Fruit fly (Drosophila melanogaster) whole organism, prepupa: Measurements from ENCODE around the gene Usp1.
A peak's percentile ranks its signal among the peaks of the same experiment; 100 is the strongest.

ENCODE experiments used
- Blimp-1 ChIP-seq: fragments of 200-800 bp; sonication (Bioruptor generic); optimal IDR thresholded peaks from 3 replicates; lab custom pipeline; 2017; ENCODE audit warnings: missing biosample characterization, missing genetic modification characterization, mild to moderate bottlenecking, moderate library complexity, missing genetic modification reagents
- CG10669 ChIP-seq: fragments of 200-800 bp; sonication (Bioruptor generic); optimal IDR thresholded peaks from 3 replicates; lab custom pipeline; 2018; ENCODE audit warnings: missing biosample characterization, mild to moderate bottlenecking, missing genetic modification characterization, moderate library complexity
- CG15336 ChIP-seq: fragments of 200-800 bp; sonication (Bioruptor generic); IDR thresholded peaks from 2 replicates; pipeline ENCODE4 v1.3.6; 2022; ENCODE audit warnings: missing biosample characterization, missing genetic modification characterization
- CG1621 ChIP-seq: fragments of 200-800 bp; sonication (Bioruptor generic); optimal IDR thresholded peaks from 3 replicates; lab custom pipeline; 2018; ENCODE audit warnings: missing biosample characterization, mild to moderate bottlenecking, missing genetic modification characterization
- CG3032 ChIP-seq: fragments of 200-800 bp; optimal IDR thresholded peaks from 2 replicates; lab custom pipeline; 2019; ENCODE audit warnings: missing biosample characterization, mild to moderate bottlenecking, missing genetic modification characterization, moderate library complexity
- CG31627 ChIP-seq: fragments of 200-800 bp; sonication (Bioruptor generic); optimal IDR thresholded peaks from 3 replicates; lab custom pipeline; 2016; ENCODE audit warnings: missing biosample characterization, missing genetic modification characterization
- CG32006 ChIP-seq: fragments of 200-800 bp; sonication (Bioruptor generic); optimal IDR thresholded peaks from 3 replicates; lab custom pipeline; 2017; ENCODE audit warnings: missing biosample characterization, mild to moderate bottlenecking, missing genetic modification characterization
- CG34406 ChIP-seq: fragments of 200-800 bp; sonication (Bioruptor generic); optimal IDR thresholded peaks from 3 replicates; lab custom pipeline; 2016; ENCODE audit warnings: missing biosample characterization, missing genetic modification characterization
- CG4318 ChIP-seq: fragments of 200-800 bp; sonication (Bioruptor generic); optimal IDR thresholded peaks from 3 replicates; lab custom pipeline; 2017; ENCODE audit warnings: missing biosample characterization, mild to moderate bottlenecking, missing genetic modification characterization
- CG6276 ChIP-seq: fragments of 200-800 bp; sonication (Bioruptor generic); optimal IDR thresholded peaks from 2 replicates; lab custom pipeline; 2017; ENCODE audit warnings: missing biosample characterization, mild to moderate bottlenecking, missing genetic modification characterization
- CG6792 ChIP-seq: fragments of 200-800 bp; sonication (Bioruptor generic); optimal IDR thresholded peaks from 3 replicates; lab custom pipeline; 2016; ENCODE audit warnings: missing biosample characterization, missing genetic modification characterization
- CG6854 ChIP-seq: fragments of 200-800 bp; sonication (Bioruptor generic); optimal IDR thresholded peaks from 2 replicates; lab custom pipeline; 2017; ENCODE audit warnings: missing biosample characterization, mild to moderate bottlenecking, missing genetic modification characterization
- CG8319 ChIP-seq: fragments of 200-800 bp; sonication (Bioruptor generic); optimal IDR thresholded peaks from 3 replicates; lab custom pipeline; 2016; ENCODE audit warnings: missing biosample characterization, missing genetic modification characterization
- CG8632 ChIP-seq: fragments of 200-800 bp; sonication (Bioruptor generic); optimal IDR thresholded peaks from 3 replicates; lab custom pipeline; 2016; ENCODE audit warnings: missing biosample characterization, missing genetic modification characterization
- CG9139 ChIP-seq: fragments of 200-800 bp; sonication (Bioruptor generic); optimal IDR thresholded peaks from 3 replicates; lab custom pipeline; 2017; ENCODE audit warnings: missing biosample characterization, mild to moderate bottlenecking, missing genetic modification characterization
- Eip75B ChIP-seq: fragments of 200-800 bp; sonication (Bioruptor generic); optimal IDR thresholded peaks from 3 replicates; lab custom pipeline; 2016; ENCODE audit warnings: missing biosample characterization, missing genetic modification characterization
- Eip78C ChIP-seq: fragments of 200-800 bp; sonication (Bioruptor generic); peaks from one replicate; lab custom pipeline; 2016; ENCODE audit warnings: missing biosample characterization, missing genetic modification characterization
- Eip93F ChIP-seq: fragments of 200-800 bp; sonication (Bioruptor generic); optimal IDR thresholded peaks from 2 replicates; lab custom pipeline; 2016; ENCODE audit warnings: missing biosample characterization, mild to moderate bottlenecking, missing genetic modification characterization
- Ets21C ChIP-seq: fragments of 200-800 bp; sonication (Bioruptor generic); optimal IDR thresholded peaks from 3 replicates; lab custom pipeline; 2016; ENCODE audit warnings: missing biosample characterization, missing genetic modification characterization
- Gug ChIP-seq: fragments of 200-800 bp; sonication (Bioruptor generic); IDR thresholded peaks from 2 replicates; pipeline ENCODE4 v1.3.6; 2022; ENCODE audit warnings: missing biosample characterization, missing genetic modification characterization
- Hr38 ChIP-seq: sonication (Bioruptor generic); optimal IDR thresholded peaks from 2 replicates; lab custom pipeline; 2016; ENCODE audit warnings: missing biosample characterization, missing genetic modification characterization
- Hr39 ChIP-seq: fragments of 200-800 bp; sonication (Bioruptor generic); optimal IDR thresholded peaks from 2 replicates; lab custom pipeline; 2016; ENCODE audit warnings: missing biosample characterization, missing genetic modification characterization
- Hr4 ChIP-seq: fragments of 200-800 bp; sonication (Bioruptor generic); optimal IDR thresholded peaks from 3 replicates; lab custom pipeline; 2016; ENCODE audit warnings: missing biosample characterization, missing genetic modification characterization
- Met ChIP-seq: fragments of 200-800 bp; sonication (Bioruptor generic); optimal IDR thresholded peaks from 3 replicates; lab custom pipeline; 2016; ENCODE audit warnings: missing biosample characterization, missing genetic modification characterization
- OdsH ChIP-seq: fragments of 200-800 bp; sonication (Bioruptor generic); optimal IDR thresholded peaks from 3 replicates; lab custom pipeline; 2016; ENCODE audit warnings: missing biosample characterization, missing genetic modification characterization
- Smox ChIP-seq: fragments of 200-800 bp; sonication (Bioruptor generic); optimal IDR thresholded peaks from 3 replicates; lab custom pipeline; 2016; ENCODE audit warnings: missing biosample characterization, missing genetic modification characterization
- achi ChIP-seq: fragments of 200-800 bp; sonication (Bioruptor generic); optimal IDR thresholded peaks from 3 replicates; lab custom pipeline; 2016; ENCODE audit warnings: missing biosample characterization, missing genetic modification characterization
- dac ChIP-seq: fragments of 200-800 bp; sonication (Bioruptor generic); optimal IDR thresholded peaks from 2 replicates; lab custom pipeline; 2017; ENCODE audit warnings: missing biosample characterization, mild to moderate bottlenecking, missing genetic modification characterization
- dsx ChIP-seq: fragments of 200-800 bp; optimal IDR thresholded peaks from 3 replicates; lab custom pipeline; 2019; ENCODE audit warnings: missing biosample characterization, mild to moderate bottlenecking, missing genetic modification characterization, moderate library complexity; ENCODE audit not compliant: poor library complexity, severe bottlenecking
- eg ChIP-seq: fragments of 200-800 bp; sonication (Bioruptor generic); IDR thresholded peaks from 3 replicates; pipeline ENCODE4 v1.3.6; 2022; ENCODE audit warnings: missing biosample characterization, missing genetic modification characterization
- esn ChIP-seq: fragments of 200-800 bp; sonication (Bioruptor generic); optimal IDR thresholded peaks from 2 replicates; lab custom pipeline; 2016; ENCODE audit warnings: missing biosample characterization, mild to moderate bottlenecking, missing genetic modification characterization, moderate library complexity
- fd59A ChIP-seq: fragments of 200-800 bp; sonication (Bioruptor generic); optimal IDR thresholded peaks from 2 replicates; lab custom pipeline; 2017; ENCODE audit warnings: missing biosample characterization, mild to moderate bottlenecking, missing genetic modification characterization, missing genetic modification reagents
- fkh ChIP-seq: fragments of 200-800 bp; sonication (Bioruptor generic); optimal IDR thresholded peaks from 3 replicates; lab custom pipeline; 2017; ENCODE audit warnings: missing biosample characterization, mild to moderate bottlenecking, missing genetic modification characterization, moderate library complexity
- lz ChIP-seq: fragments of 200-800 bp; sonication (Bioruptor generic); optimal IDR thresholded peaks from 3 replicates; lab custom pipeline; 2016; ENCODE audit warnings: missing biosample characterization, missing genetic modification characterization
- svp ChIP-seq: fragments of 200-800 bp; sonication (Bioruptor generic); peaks from one replicate; lab custom pipeline; 2016; ENCODE audit warnings: missing biosample characterization, missing genetic modification characterization

Usp1 gene

dm6 chr3R:29228745-29229448, at the start of gene Usp1:
Usp1 (plus strand) TSS chr3R:29229161.
- TF ChIP-seq eg (GFP tag; lab: Robert Waterston, UW) (no peak), OdsH (no peak), CG6792 (GFP tag; lab: Kevin White, UChicago) (no peak), svp (no peak), Eip75B (GFP tag; lab: Kevin White, UChicago) (no peak), Blimp-1 (GFP tag; lab: Kevin White, UChicago) (peak; percentile 73), dsx (GFP tag; lab: Kevin White, UChicago) (no peak), Eip93F (GFP tag; lab: Kevin White, UChicago) (no peak), fkh (GFP tag; lab: Kevin White, UChicago) (peak; percentile 26), CG6854 (no peak), CG6276 (no peak), achi (no peak), dac (no peak)

- TF ChIP-seq svp (peak; percentile 45), fkh (GFP tag; lab: Kevin White, UChicago) (no peak), eg (GFP tag; lab: Robert Waterston, UW) (peak; percentile 28; the same call in 1 of the 3 replicates), CG31627 (GFP tag; lab: Kevin White, UChicago) (no peak), Hr4 (GFP tag; lab: Kevin White, UChicago) (peak; percentile 8), fd59A (GFP tag; lab: Kevin White, UChicago) (no peak)
- TF ChIP-seq, all 60 proteins: peak for 3
These were observed 38.0 kb upstream of the Usp1 start for dm6 chr3R:29190984-29191383.

dm6 chr3R:29194957-29195356, 34.0 kb upstream of the Usp1 start, which contains the start of gene jus:
jus (minus strand) TSS chr3R:29194994.
- TF ChIP-seq svp = peak; percentile 40
- TF ChIP-seq Hr39 (GFP tag; lab: Kevin White, UChicago) = no peak
- TF ChIP-seq, all 60 proteins: peak for 1

dm6 chr3R:29196967-29197611, 31.9 kb upstream of the Usp1 start, which contains the start of gene CG14515:
CG14515 (plus strand) TSS chr3R:29197556.
- TF ChIP-seq Met (GFP tag; lab: Kevin White, UChicago) = no peak
- peak; percentile 70 for TF ChIP-seq Eip78C (GFP tag; lab: Kevin White, UChicago)
- TF ChIP-seq CG15336 (GFP tag; lab: Robert Waterston, UW) = peak; percentile 40
- TF ChIP-seq svp = peak; percentile 20
- peak; percentile 58 for TF ChIP-seq CG6276
- TF ChIP-seq CG32006 (GFP tag; lab: Kevin White, UChicago) = peak; percentile 63
- no peak for TF ChIP-seq Smox (GFP tag; lab: Kevin White, UChicago)
- peak; percentile 49 for TF ChIP-seq Hr4 (GFP tag; lab: Kevin White, UChicago)

- TF ChIP-seq Eip93F (GFP tag; lab: Kevin White, UChicago) (no peak), Hr38 (no peak), CG15336 (GFP tag; lab: Robert Waterston, UW) (no peak), eg (GFP tag; lab: Robert Waterston, UW) (no peak)
These were observed 30.7 kb upstream of the Usp1 start for dm6 chr3R:29198299-29198698.

dm6 chr3R:29199807-29200693, 28.9 kb upstream of the Usp1 start, which contains the start of gene CG11899:
CG11899 (plus strand) TSS chr3R:29200454.
- TF ChIP-seq Eip93F (GFP tag; lab: Kevin White, UChicago) (peak; percentile 94), lz (GFP tag; lab: Kevin White, UChicago) (peak; percentile 82), OdsH (peak; percentile 68), CG6276 (peak; percentile 61), Ets21C (GFP tag; lab: Kevin White, UChicago) (peak; percentile 75), CG4318 (GFP tag; lab: Kevin White, UChicago) (peak; percentile 26), CG6854 (peak; percentile 97), CG34406 (peak; percentile 61), esn (GFP tag; lab: Kevin White, UChicago) (peak; percentile 85), CG10669 (GFP tag; lab: Kevin White, UChicago) (peak; percentile 64), CG8319 (GFP tag; lab: Kevin White, UChicago) (peak; percentile 54), CG15336 (GFP tag; lab: Robert Waterston, UW) (peak; percentile 78), CG8632 (GFP tag; lab: Kevin White, UChicago) (peak; percentile 55), CG9139 (GFP tag; lab: Kevin White, UChicago) (peak; percentile 59), fkh (GFP tag; lab: Kevin White, UChicago) (peak; percentile 39), Smox (GFP tag; lab: Kevin White, UChicago) (peak; percentile 74), Gug (GFP tag; lab: Robert Waterston, UW) (peak; percentile 38), CG3032 (tag; lab: Kevin White, UChicago) (peak; percentile 56), CG1621 (tag; lab: Kevin White, UChicago) (peak; percentile 93)
